Worm (Caenorhabditis elegans) whole organism, young adult: ENCODE results near the gene warf-1.

Experiments
- ama-1 ChIP-seq, 3 experiments: fragments of 150-350 bp in 1 of 3; sonication (generic microtip) in 2 of 3; optimal IDR thresholded peaks; 2 replicates each; lab custom pipeline; 2014 to 2018; ENCODE audit warnings: missing biosample characterization in 2 of 3, missing genetic modification characterization in 2 of 3, missing genetic modification reagents in 2 of 3
- somi-1 ChIP-seq: fragments of 200-800 bp; sonication (Bioruptor generic); optimal IDR thresholded peaks from 2 replicates; lab custom pipeline; 2018; ENCODE audit warnings: mild to moderate bottlenecking, missing genetic modification characterization, missing compliant biosample characterization

DNA sequence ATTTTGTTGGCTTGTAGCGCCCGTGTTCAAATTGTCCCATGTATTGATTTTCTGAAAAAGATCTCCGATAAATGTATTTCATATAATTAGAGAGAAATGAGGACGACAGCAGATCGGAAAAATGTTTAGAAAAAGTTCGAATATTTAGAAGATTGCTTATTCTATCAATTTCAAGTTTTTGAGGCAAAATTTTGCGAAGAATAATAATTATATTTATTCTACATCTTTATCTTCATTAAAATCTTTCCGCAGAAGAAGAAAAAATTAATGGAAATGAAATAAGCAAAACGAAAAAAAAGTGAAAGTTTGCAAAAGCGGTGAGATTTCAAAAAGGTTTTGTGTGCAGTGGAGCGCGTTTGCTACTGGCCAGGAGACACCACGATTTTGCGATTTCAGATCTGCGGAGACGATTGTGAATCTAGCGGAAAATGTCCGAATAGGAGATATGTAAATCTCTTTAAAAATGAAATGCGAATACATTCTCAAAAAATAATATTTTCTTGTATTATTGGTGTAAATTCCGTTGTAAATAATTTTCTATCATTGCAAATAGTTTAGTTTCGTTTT, 19.7 kb downstream of the warf-1 start, which contains the start of gene nrde-4:
- TF ChIP-seq somi-1 (GFP tag; lab: Kevin White, UChicago) (no peak), ama-1 (optimal IDR thresholded peaks at IDR 0.05; lab: Kevin White, UChicago) (no peak), ama-1 (GFP tag; optimal IDR thresholded peaks at IDR 0.05; lab: Kevin White, UChicago) (no peak)
